Fruit fly (Drosophila melanogaster) whole organism, wandering third instar larva: ENCODE measurements around the gene Apc.

Source experiments
- CG32264 ChIP-seq: fragments of 200-800 bp; sonication (Bioruptor generic); optimal IDR thresholded peaks from 2 replicates; lab custom pipeline; 2016; ENCODE audit warnings: missing biosample characterization, missing genetic modification characterization
- CG9705 ChIP-seq: fragments of 200-800 bp; sonication (Bioruptor generic); optimal IDR thresholded peaks from 2 replicates; lab custom pipeline; 2018; ENCODE audit warnings: missing biosample characterization, mild to moderate bottlenecking, missing genetic modification characterization
- Dfd ChIP-seq: fragments of >200 bp; optimal IDR thresholded peaks from 2 replicates; lab custom pipeline; 2017; ENCODE audit warnings: missing biosample characterization, missing genetic modification characterization
- GATAd ChIP-seq: sonication (Bioruptor generic); optimal IDR thresholded peaks from 2 replicates; lab custom pipeline; 2016; ENCODE audit warnings: missing biosample characterization, missing genetic modification characterization
- HLH106 ChIP-seq: fragments of 200-800 bp; optimal IDR thresholded peaks from 3 replicates; lab custom pipeline; 2019; ENCODE audit warnings: missing biosample characterization, mild to moderate bottlenecking, missing genetic modification characterization, moderate library complexity
- Hnf4 ChIP-seq: fragments of 200-800 bp; sonication (Bioruptor generic); optimal IDR thresholded peaks from 2 replicates; lab custom pipeline; 2016; ENCODE audit warnings: missing biosample characterization, mild to moderate bottlenecking, missing genetic modification characterization
- Hr83 ChIP-seq: fragments of 200-300 bp; sonication (Bioruptor generic); optimal IDR thresholded peaks from 2 replicates; lab custom pipeline; 2016; ENCODE audit warnings: missing biosample characterization, mild to moderate bottlenecking, missing genetic modification characterization, moderate library complexity; ENCODE audit not compliant: poor library complexity, severe bottlenecking
- Jra ChIP-seq: sonication (Bioruptor generic); optimal IDR thresholded peaks from 2 replicates; lab custom pipeline; 2016; ENCODE audit warnings: missing biosample characterization, missing genetic modification characterization
- Mio ChIP-seq: sonication (Bioruptor generic); optimal IDR thresholded peaks from 2 replicates; lab custom pipeline; 2016; ENCODE audit warnings: missing biosample characterization, missing genetic modification characterization
- Myc ChIP-seq: fragments of >200 bp; optimal IDR thresholded peaks from 2 replicates; lab custom pipeline; 2017
- N ChIP-seq: fragments of >200 bp; optimal IDR thresholded peaks from 2 replicates; lab custom pipeline; 2018; ENCODE audit warnings: missing biosample characterization, missing external identifiers, missing genetic modification characterization
- OdsH ChIP-seq: fragments of 200-800 bp; sonication (Bioruptor generic); optimal IDR thresholded peaks from 2 replicates; lab custom pipeline; 2016; ENCODE audit warnings: missing biosample characterization, mild to moderate bottlenecking, missing genetic modification characterization
- Rel ChIP-seq, 2 experiments: fragments of 200-800 bp; sonication (Bioruptor generic) in 1 of 2; optimal IDR thresholded peaks; 2 replicates in 1 of 2; 3 replicates in 1 of 2; lab custom pipeline; 2016 to 2019; ENCODE audit warnings: mild to moderate bottlenecking in 2 of 2, missing biosample characterization in 2 of 2, missing genetic modification characterization in 2 of 2, moderate library complexity in 1 of 2
- Sp1 ChIP-seq: fragments of 200-800 bp; sonication (Bioruptor generic); optimal IDR thresholded peaks from 3 replicates; lab custom pipeline; 2019; ENCODE audit warnings: missing biosample characterization, mild to moderate bottlenecking, missing genetic modification characterization, moderate library complexity
- Vsx2 ChIP-seq: fragments of 200-300, 225-300 bp; sonication (Bioruptor generic); optimal IDR thresholded peaks from 2 replicates; lab custom pipeline; 2018; ENCODE audit warnings: missing biosample characterization, missing genetic modification characterization; ENCODE audit not compliant: partially characterized antibody
- br ChIP-seq: fragments of 200-800 bp; sonication (Bioruptor generic); optimal IDR thresholded peaks from 2 replicates; lab custom pipeline; 2016; ENCODE audit warnings: missing biosample characterization, missing genetic modification characterization
- dl ChIP-seq, 2 experiments: fragments of 175-275, 200-275 bp in 1 of 2; fragments of 200-275 bp in 1 of 2; sonication (Bioruptor generic); optimal IDR thresholded peaks; lab custom pipeline; 2018; ENCODE audit warnings: mild to moderate bottlenecking in 2 of 2, missing biosample characterization in 2 of 2, missing genetic modification characterization in 2 of 2, moderate library complexity in 2 of 2; ENCODE audit not compliant: partially characterized antibody in 2 of 2, insufficient read depth in 1 of 2
- dmrt93B ChIP-seq: fragments of 200-800 bp; sonication (Bioruptor generic); optimal IDR thresholded peaks from 2 replicates; lab custom pipeline; 2018; ENCODE audit warnings: missing biosample characterization, mild to moderate bottlenecking, missing genetic modification characterization
- dsf ChIP-seq: sonication (Bioruptor generic); optimal IDR thresholded peaks from 2 replicates; lab custom pipeline; 2016; ENCODE audit warnings: missing biosample characterization, missing genetic modification characterization, borderline replicate concordance
- ey ChIP-seq: fragments of 200-800 bp; sonication (Bioruptor generic); optimal IDR thresholded peaks from 2 replicates; lab custom pipeline; 2016; ENCODE audit warnings: missing biosample characterization, missing genetic modification characterization
- foxo ChIP-seq, 2 experiments: fragments of 200-800 bp; sonication (Bioruptor generic); optimal IDR thresholded peaks; 2 replicates in 1 of 2; 3 replicates in 1 of 2; lab custom pipeline; 2016 to 2017; ENCODE audit warnings: missing biosample characterization in 2 of 2, missing genetic modification characterization in 2 of 2
- fru ChIP-seq: fragments of 200-800 bp; sonication (Bioruptor generic); optimal IDR thresholded peaks from 3 replicates; lab custom pipeline; 2016; ENCODE audit warnings: missing biosample characterization, mild to moderate bottlenecking, missing genetic modification characterization
- h ChIP-seq: fragments of 200-800 bp; sonication (Bioruptor generic); optimal IDR thresholded peaks from 3 replicates; lab custom pipeline; 2016; ENCODE audit warnings: missing biosample characterization, mild to moderate bottlenecking, missing genetic modification characterization
- jim ChIP-seq: fragments of 175-275, 200-325 bp; sonication (Bioruptor generic); optimal IDR thresholded peaks from 2 replicates; lab custom pipeline; 2016; ENCODE audit warnings: missing biosample characterization, mild to moderate bottlenecking, missing genetic modification characterization
- lola ChIP-seq: fragments of >200 bp; optimal IDR thresholded peaks from 2 replicates; lab custom pipeline; 2017; ENCODE audit warnings: missing biosample characterization, missing genetic modification characterization
- pan ChIP-seq: fragments of >200 bp; optimal IDR thresholded peaks from 2 replicates; lab custom pipeline; 2017
- psq ChIP-seq: fragments of 200-800 bp; sonication (Bioruptor generic); optimal IDR thresholded peaks from 3 replicates; lab custom pipeline; 2017; ENCODE audit warnings: missing biosample characterization, mild to moderate bottlenecking, missing genetic modification characterization, moderate library complexity
- rgr ChIP-seq: fragments of 200-800 bp; sonication (Bioruptor generic); optimal IDR thresholded peaks from 3 replicates; lab custom pipeline; 2016; ENCODE audit warnings: missing biosample characterization, mild to moderate bottlenecking, missing genetic modification characterization
- sage ChIP-seq: fragments of 200-800 bp; sonication (Bioruptor generic); optimal IDR thresholded peaks from 2 replicates; lab custom pipeline; 2016; ENCODE audit warnings: missing biosample characterization, mild to moderate bottlenecking, missing genetic modification characterization
- sv ChIP-seq: fragments of 200-800 bp; sonication (Bioruptor generic); optimal IDR thresholded peaks from 3 replicates; lab custom pipeline; 2016; ENCODE audit warnings: missing biosample characterization, missing genetic modification characterization
- tai ChIP-seq: sonication (Bioruptor generic); optimal IDR thresholded peaks from 2 replicates; lab custom pipeline; 2016; ENCODE audit warnings: missing biosample characterization, missing genetic modification characterization
- usp ChIP-seq: fragments of >200 bp; optimal IDR thresholded peaks from 2 replicates; lab custom pipeline; 2017; ENCODE audit warnings: missing biosample characterization, missing genetic modification characterization
- woc ChIP-seq: sonication (Bioruptor generic); optimal IDR thresholded peaks from 2 replicates; lab custom pipeline; 2016; ENCODE audit warnings: missing biosample characterization, mild to moderate bottlenecking, missing genetic modification characterization

The Apc gene

DNA sequence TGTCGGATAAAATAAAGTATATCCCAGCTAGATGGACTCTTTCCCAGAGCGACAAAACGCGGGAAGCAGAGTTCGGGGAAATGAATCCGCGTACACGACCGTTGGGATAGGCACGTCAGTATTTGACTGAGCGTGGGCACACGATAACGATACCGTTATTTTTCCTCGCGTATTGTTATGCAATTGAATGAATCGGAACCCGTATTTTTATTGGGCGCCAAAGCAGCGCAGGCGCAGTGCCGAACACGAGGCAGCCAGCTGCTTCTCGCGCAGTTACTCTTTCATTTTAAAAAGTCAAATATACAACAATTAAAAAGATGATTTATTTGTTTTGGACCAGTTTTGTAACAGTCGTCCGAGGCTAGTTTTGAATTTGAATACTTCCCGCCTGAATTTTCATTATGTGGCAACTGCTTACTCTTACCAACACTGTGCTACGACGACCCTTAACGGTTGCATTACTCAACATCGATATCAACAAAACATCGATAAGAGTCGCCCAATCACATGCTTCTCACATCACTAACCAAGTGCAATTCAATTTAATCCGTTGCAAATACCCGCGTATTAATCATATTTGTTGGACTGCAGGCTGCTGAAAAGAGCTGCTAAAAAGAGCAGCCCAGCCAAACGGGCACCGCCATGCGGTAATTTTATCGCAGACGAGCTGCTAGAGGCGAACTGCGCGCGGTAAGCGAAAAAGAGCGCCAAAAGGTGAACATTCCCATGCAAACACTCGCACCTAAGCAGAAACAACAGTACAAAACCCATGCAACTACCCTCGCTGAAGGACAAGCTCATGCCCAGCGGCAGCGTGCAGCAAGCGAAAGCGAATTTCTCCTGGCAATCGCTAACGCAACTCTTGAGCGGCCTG lies 43.2 kb upstream of the Apc start, which contains the start of the genes CG33203 and Doa:
CG33203 (minus strand) TSS at position 151 of the 874 bp plus-strand sequence.
Doa (plus strand) TSS at position 515 of the 874 bp plus-strand sequence.
- TF ChIP-seq Mio (GFP tag; lab: Kevin White, UChicago) (no peak), pan (lab: Kevin White, UChicago) (no peak), dsf (GFP tag; lab: Kevin White, UChicago) (no peak), Hnf4 (GFP tag; lab: Kevin White, UChicago) (peak; percentile 76), Myc (lab: Kevin White, UChicago) (peak; percentile 4), psq (GFP tag; lab: Kevin White, UChicago) (no peak), Rel (GFP tag; optimal IDR thresholded peaks at IDR 0.05; lab: Kevin White, UChicago) (no peak), Rel (tag; optimal IDR thresholded peaks at IDR 0.05; lab: Kevin White, UChicago) (peak; percentile 17), usp (no peak), HLH106 (tag; lab: Kevin White, UChicago) (peak; percentile 25), sv (GFP tag; lab: Kevin White, UChicago) (no peak), h (GFP tag; lab: Kevin White, UChicago) (peak; percentile 51), OdsH (no peak), fru (GFP tag; lab: Kevin White, UChicago) (no peak), br (GFP tag; lab: Kevin White, UChicago) (peak; percentile 8), Hr83 (GFP tag; lab: Kevin White, UChicago) (peak; percentile 79), Vsx2 (GFP tag; lab: Kevin White, UChicago) (no peak), tai (no peak), dl (GFP tag; optimal IDR thresholded peaks at IDR 0.05; lab: Kevin White, UChicago; ENCODE audit: insufficient read depth in 1 of 2, partially characterized antibody in 2 of 2) (peak in 1 of 2 experiments; percentile 6), Sp1 (GFP tag; lab: Kevin White, UChicago) (no peak), CG9705 (GFP tag; lab: Kevin White, UChicago) (no peak), Jra (GFP tag; lab: Kevin White, UChicago) (peak; percentile 38), foxo (GFP tag; optimal IDR thresholded peaks at IDR 0.05; lab: Kevin White, UChicago) (peak in 1 of 2 experiments; percentile 53), rgr (GFP tag; lab: Kevin White, UChicago) (peak; percentile 5), ey (no peak)

DNA sequence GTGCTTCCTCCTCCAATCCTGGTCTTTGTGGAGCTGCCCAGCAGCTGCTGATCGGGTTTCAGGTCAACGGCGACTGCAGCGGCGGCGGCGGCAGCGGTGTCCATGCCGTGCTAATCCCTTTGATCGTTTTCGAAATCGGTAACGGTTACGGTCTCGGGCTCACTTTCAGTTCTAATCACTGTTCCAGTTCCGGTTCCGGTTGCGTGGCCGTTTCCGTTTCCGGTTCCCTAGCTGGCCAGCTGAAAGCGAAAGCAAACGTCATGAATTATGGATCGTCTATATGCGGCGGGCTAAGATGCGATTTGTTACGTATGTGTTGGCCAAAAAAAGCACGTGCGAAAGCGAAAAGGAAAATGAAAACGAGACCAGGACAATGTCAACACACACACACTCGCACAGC lies 42.3 kb upstream of the Apc start:
- no peak for TF ChIP-seq N
- TF ChIP-seq h (GFP tag; lab: Kevin White, UChicago): no peak
- no peak for TF ChIP-seq Myc (lab: Kevin White, UChicago)
- TF ChIP-seq HLH106 (tag; lab: Kevin White, UChicago): no peak
- no peak for TF ChIP-seq CG9705 (GFP tag; lab: Kevin White, UChicago)
- TF ChIP-seq br (GFP tag; lab: Kevin White, UChicago): no peak
- TF ChIP-seq dmrt93B (GFP tag; lab: Kevin White, UChicago): no peak
- TF ChIP-seq sage (GFP tag; lab: Kevin White, UChicago): no peak
- TF ChIP-seq GATAd: no peak
- TF ChIP-seq CG32264: no peak
- no peak for TF ChIP-seq fru (GFP tag; lab: Kevin White, UChicago)
- TF ChIP-seq Dfd (GFP tag; lab: Kevin White, UChicago): no peak
- no peak for TF ChIP-seq psq (GFP tag; lab: Kevin White, UChicago)
- no peak for TF ChIP-seq dl (GFP tag; optimal IDR thresholded peaks at IDR 0.05; lab: Kevin White, UChicago; ENCODE audit: insufficient read depth in 1 of 2, partially characterized antibody in 2 of 2)
- no peak for TF ChIP-seq jim (GFP tag; lab: Kevin White, UChicago)
- TF ChIP-seq woc (GFP tag; lab: Kevin White, UChicago): no peak
- no peak for TF ChIP-seq ey

DNA sequence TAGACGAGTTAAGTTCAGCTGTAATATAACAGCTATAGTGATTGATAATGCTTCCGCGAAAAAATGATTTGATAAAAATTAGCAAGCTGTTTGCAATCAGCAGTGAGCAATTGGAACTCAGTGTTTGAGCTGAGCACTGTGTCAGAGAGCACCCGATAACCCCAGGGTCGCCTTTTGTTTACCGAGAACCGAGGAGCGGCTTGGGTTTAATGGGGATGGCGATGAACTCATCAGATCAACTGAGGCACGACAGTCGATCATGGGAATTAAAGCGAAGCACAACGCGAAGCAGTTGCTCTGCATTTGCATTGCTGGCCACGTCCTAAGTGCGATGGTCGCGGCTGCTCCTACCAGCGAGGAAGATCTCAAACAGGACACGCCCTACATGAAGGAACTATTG lies 38.9 kb upstream of the Apc start, which contains the start of gene Nepl21:
Nepl21 (plus strand) TSS at position 260 of the 400 bp plus-strand sequence.
- TF ChIP-seq Jra (GFP tag; lab: Kevin White, UChicago) (no peak), lola (no peak), Rel (GFP tag; optimal IDR thresholded peaks at IDR 0.05; lab: Kevin White, UChicago) (no peak), Rel (tag; optimal IDR thresholded peaks at IDR 0.05; lab: Kevin White, UChicago) (peak; percentile 17)
